Fruit fly (Drosophila melanogaster): ENCODE measurements around the gene atk.

dm6 chr3L:20514101-20514500 lies 49.4 kb upstream of the atk start:
- TF ChIP-seq CG8478 (optimal IDR thresholded peaks at IDR 0.05) (no peak), CTCF (optimal IDR thresholded peaks at IDR 0.05) (no peak)

Measured in S2 (cell line).